Fruit fly (Drosophila melanogaster) whole organism, embryonic: ENCODE measurements around the gene CG14253.
A peak's percentile ranks its signal among the peaks of the same experiment; 100 is the strongest.

ENCODE experiments used
- Ada2b ChIP-seq: fragments of 200-800 bp; sonication (Bioruptor generic); IDR thresholded peaks from 2 replicates; pipeline ENCODE4 v1.3.6; 2022; ENCODE audit warnings: missing biosample characterization, missing genetic modification characterization
- CG10209 ChIP-seq: fragments of 200-800 bp; sonication (Bioruptor generic); optimal IDR thresholded peaks from 3 replicates; lab custom pipeline; 2017; ENCODE audit warnings: missing biosample characterization, mild to moderate bottlenecking, missing genetic modification characterization, missing genetic modification reagents
- CG10462 ChIP-seq: fragments of 200-800 bp; sonication (Bioruptor generic); optimal IDR thresholded peaks from 2 replicates; lab custom pipeline; 2016; ENCODE audit warnings: missing biosample characterization, missing genetic modification characterization
- CG12155 ChIP-seq: fragments of 200-800 bp; sonication (Bioruptor generic); optimal IDR thresholded peaks from 3 replicates; lab custom pipeline; 2016; ENCODE audit warnings: missing biosample characterization, missing genetic modification characterization
- CG12769 ChIP-seq: fragments of 200-800 bp; sonication (Bioruptor generic); optimal IDR thresholded peaks from 2 replicates; lab custom pipeline; 2019; ENCODE audit warnings: missing biosample characterization, mild to moderate bottlenecking, missing genetic modification characterization, moderate library complexity
- CG13296 ChIP-seq: fragments of 200-800 bp; sonication (Bioruptor generic); optimal IDR thresholded peaks from 3 replicates; lab custom pipeline; 2018; ENCODE audit warnings: missing biosample characterization, mild to moderate bottlenecking, missing genetic modification characterization
- CG14014 ChIP-seq: fragments of 200-800 bp; sonication (Bioruptor generic); IDR thresholded peaks from 2 replicates; pipeline ENCODE4 v1.3.6; 2022; ENCODE audit warnings: missing biosample characterization, missing genetic modification characterization
- CG31441 ChIP-seq: fragments of 200-800 bp; sonication (Bioruptor generic); IDR thresholded peaks from 2 replicates; pipeline ENCODE4 v1.3.6; 2022; ENCODE audit warnings: missing biosample characterization, missing genetic modification characterization
- CG32772 ChIP-seq: fragments of 200-800 bp; sonication (Bioruptor generic); IDR thresholded peaks from 2 replicates; pipeline ENCODE4 v1.3.6; 2022; ENCODE audit warnings: missing biosample characterization, missing genetic modification characterization
- CG3847 ChIP-seq: fragments of 200-800 bp; sonication (Bioruptor generic); IDR thresholded peaks from 2 replicates; pipeline ENCODE4 v1.3.6; 2022; ENCODE audit warnings: missing biosample characterization, missing genetic modification characterization
- CG6175 ChIP-seq: fragments of 200-800 bp; sonication (Bioruptor generic); IDR thresholded peaks from 3 replicates; pipeline ENCODE4 v1.3.6; 2022; ENCODE audit warnings: missing biosample characterization, missing genetic modification characterization
- CG7786 ChIP-seq: fragments of 200-800 bp; sonication (Bioruptor generic); optimal IDR thresholded peaks from 2 replicates; lab custom pipeline; 2016; ENCODE audit warnings: missing biosample characterization, missing genetic modification characterization
- CG8290 ChIP-seq, 3 experiments: fragments of 200-800 bp; sonication (Bioruptor generic); optimal IDR thresholded peaks; 2 replicates each; lab custom pipeline; 2016 to 2019; ENCODE audit warnings: missing biosample characterization in 3 of 3, missing genetic modification characterization in 3 of 3, mild to moderate bottlenecking in 2 of 3, moderate library complexity in 1 of 3
- Doc3 ChIP-seq: fragments of 200-800 bp; sonication (Bioruptor generic); IDR thresholded peaks from 3 replicates; pipeline ENCODE4 v1.3.6; 2022; ENCODE audit warnings: missing biosample characterization, missing genetic modification characterization; ENCODE audit not compliant: partially characterized antibody
- Eip74EF ChIP-seq, 2 experiments: fragments of 200-800 bp in 1 of 2; fragments of >200 bp in 1 of 2; sonication (Bioruptor generic) in 1 of 2; optimal IDR thresholded peaks; 2 replicates each; lab custom pipeline; 2017 to 2019; ENCODE audit warnings: missing biosample characterization in 2 of 2, missing genetic modification characterization in 2 of 2, mild to moderate bottlenecking in 1 of 2, moderate library complexity in 1 of 2
- Gug ChIP-seq: fragments of 200-800 bp; sonication (Bioruptor generic); IDR thresholded peaks from 4 replicates; pipeline ENCODE4 v1.3.6; 2022; ENCODE audit warnings: missing biosample characterization, missing genetic modification characterization
- HLH3B ChIP-seq: fragments of 200-800 bp; sonication (Bioruptor generic); IDR thresholded peaks from 2 replicates; pipeline ENCODE4 v1.3.6; 2022; ENCODE audit warnings: missing biosample characterization, missing genetic modification characterization
- HLHmδ ChIP-seq: fragments of 200-800 bp; sonication (Bioruptor generic); optimal IDR thresholded peaks from 2 replicates; lab custom pipeline; 2018; ENCODE audit warnings: missing biosample characterization, mild to moderate bottlenecking, missing genetic modification characterization, moderate library complexity
- Hey ChIP-seq: fragments of 200-800 bp; sonication (Bioruptor generic); optimal IDR thresholded peaks from 3 replicates; lab custom pipeline; 2018; ENCODE audit warnings: missing biosample characterization, mild to moderate bottlenecking, missing genetic modification characterization
- Hr78 ChIP-seq, 2 experiments: fragments of 200-800 bp in 1 of 2; fragments of >200 bp in 1 of 2; sonication (Bioruptor generic) in 1 of 2; optimal IDR thresholded peaks; 2 replicates each; lab custom pipeline; 2017 to 2019; ENCODE audit warnings: missing biosample characterization in 2 of 2, missing genetic modification characterization in 2 of 2, mild to moderate bottlenecking in 1 of 2, moderate library complexity in 1 of 2
- NFAT ChIP-seq: fragments of 200-800 bp; sonication (Bioruptor generic); IDR thresholded peaks from 2 replicates; pipeline ENCODE4 v1.3.6; 2022; ENCODE audit warnings: missing biosample characterization, missing genetic modification characterization
- Nf-YC ChIP-seq: fragments of 200-800 bp; optimal IDR thresholded peaks from 3 replicates; lab custom pipeline; 2019; ENCODE audit warnings: missing biosample characterization, mild to moderate bottlenecking, missing genetic modification characterization, moderate library complexity
- Opbp ChIP-seq: fragments of 200-800 bp; sonication (Bioruptor generic); IDR thresholded peaks from 3 replicates; pipeline ENCODE4 v1.3.6; 2022; ENCODE audit warnings: missing biosample characterization, missing genetic modification characterization; ENCODE audit not compliant: partially characterized antibody
- Ptx1 ChIP-seq: fragments of 200-800 bp; sonication (Bioruptor generic); IDR thresholded peaks from 2 replicates; pipeline ENCODE4 v1.3.6; 2022; ENCODE audit warnings: missing biosample characterization, missing genetic modification characterization
- Rfx ChIP-seq: fragments of 200-800 bp; sonication (Bioruptor generic); IDR thresholded peaks from 2 replicates; pipeline ENCODE4 v1.3.6; 2022; ENCODE audit warnings: missing biosample characterization, missing genetic modification characterization
- ara ChIP-seq: fragments of 200-800 bp; sonication (Bioruptor generic); IDR thresholded peaks from 2 replicates; pipeline ENCODE4 v1.3.6; 2022; ENCODE audit warnings: missing biosample characterization, missing genetic modification characterization
- chm ChIP-seq: fragments of 200-800 bp; sonication (Bioruptor generic); IDR thresholded peaks from 2 replicates; pipeline ENCODE4 v1.3.6; 2022; ENCODE audit warnings: missing biosample characterization, missing genetic modification characterization
- crc ChIP-seq: fragments of 200-800 bp; sonication (Bioruptor generic); optimal IDR thresholded peaks from 2 replicates; lab custom pipeline; 2016; ENCODE audit warnings: missing biosample characterization, missing genetic modification characterization
- croc ChIP-seq: fragments of 200-800 bp; sonication (Bioruptor generic); conservative IDR thresholded peaks from 3 replicates; pipeline ENCODE4 v1.3.6; 2022; ENCODE audit warnings: missing biosample characterization, missing genetic modification characterization
- cwo ChIP-seq: fragments of 200-800 bp; sonication (Bioruptor generic); optimal IDR thresholded peaks from 3 replicates; lab custom pipeline; 2017; ENCODE audit warnings: missing biosample characterization, missing genetic modification characterization, mild to moderate bottlenecking, moderate library complexity, missing genetic modification reagents
- dm ChIP-seq: fragments of 200-800 bp; sonication (Bioruptor generic); optimal IDR thresholded peaks from 3 replicates; lab custom pipeline; 2016; ENCODE audit warnings: missing biosample characterization, missing genetic modification characterization
- dysf ChIP-seq: fragments of 200-800 bp; sonication (Bioruptor generic); IDR thresholded peaks from 3 replicates; pipeline ENCODE4 v1.3.6; 2022; ENCODE audit warnings: missing biosample characterization, missing genetic modification characterization
- ems ChIP-seq: fragments of 200-800 bp; sonication (Bioruptor generic); optimal IDR thresholded peaks from 3 replicates; lab custom pipeline; 2016; ENCODE audit warnings: missing biosample characterization, missing genetic modification characterization
- en ChIP-seq: fragments of 200-800 bp; sonication (Bioruptor generic); optimal IDR thresholded peaks from 2 replicates; lab custom pipeline; 2016; ENCODE audit warnings: missing biosample characterization, missing genetic modification characterization
- grau ChIP-seq: fragments of 200-800 bp; optimal IDR thresholded peaks from 3 replicates; lab custom pipeline; 2019; ENCODE audit warnings: missing biosample characterization, mild to moderate bottlenecking, missing genetic modification characterization, moderate library complexity
- gsb ChIP-seq: fragments of 200-800 bp; sonication (Bioruptor generic); IDR thresholded peaks from 2 replicates; pipeline ENCODE4 v1.3.6; 2022; ENCODE audit warnings: missing biosample characterization, missing genetic modification characterization
- ham ChIP-seq: fragments of 200-800 bp; sonication (Bioruptor generic); IDR thresholded peaks from 2 replicates; pipeline ENCODE4 v1.3.6; 2022; ENCODE audit warnings: missing biosample characterization, missing genetic modification characterization
- hkb ChIP-seq, 2 experiments: fragments of 200-800 bp in 1 of 2; fragments of >200 bp in 1 of 2; sonication (Bioruptor generic) in 1 of 2; IDR thresholded peaks in 1 of 2; optimal IDR thresholded peaks in 1 of 2; 2 replicates each; pipeline versions ENCODE4 v1.3.6 to Lab custom; 2017 to 2022; ENCODE audit warnings: missing biosample characterization in 1 of 2, missing genetic modification characterization in 1 of 2
- ken ChIP-seq: fragments of 200-800 bp; sonication (Bioruptor generic); IDR thresholded peaks from 3 replicates; pipeline ENCODE4 v1.3.6; 2022; ENCODE audit warnings: missing biosample characterization, missing genetic modification characterization
- nmo ChIP-seq: fragments of 200-800 bp; sonication (Bioruptor generic); optimal IDR thresholded peaks from 2 replicates; lab custom pipeline; 2018; ENCODE audit warnings: missing biosample characterization, mild to moderate bottlenecking, missing genetic modification characterization, moderate library complexity
- peb ChIP-seq: fragments of 200-800 bp; sonication (Bioruptor generic); IDR thresholded peaks from 2 replicates; pipeline ENCODE4 v1.3.6; 2022; ENCODE audit warnings: missing biosample characterization, missing genetic modification characterization
- sd ChIP-seq: fragments of 200-800 bp; sonication (Bioruptor generic); optimal IDR thresholded peaks from 3 replicates; lab custom pipeline; 2018; ENCODE audit warnings: missing biosample characterization, mild to moderate bottlenecking, missing genetic modification characterization, moderate library complexity
- sens ChIP-seq: fragments of 200-800 bp; sonication (Bioruptor generic); peaks from one replicate; lab custom pipeline; 2016; ENCODE audit warnings: missing biosample characterization, missing genetic modification characterization
- seq ChIP-seq: fragments of 200-800 bp; sonication (Bioruptor generic); IDR thresholded peaks from 2 replicates; pipeline ENCODE4 v1.3.6; 2022; ENCODE audit warnings: missing biosample characterization, missing genetic modification characterization
- sim ChIP-seq: fragments of 200-800 bp; sonication (Bioruptor generic); IDR thresholded peaks from 2 replicates; pipeline ENCODE4 v1.3.6; 2022; ENCODE audit warnings: missing biosample characterization, missing genetic modification characterization
- tap ChIP-seq: fragments of 200-800 bp; optimal IDR thresholded peaks from 3 replicates; lab custom pipeline; 2019; ENCODE audit warnings: missing biosample characterization, mild to moderate bottlenecking, missing genetic modification characterization, moderate library complexity
- tio ChIP-seq: fragments of 200-800 bp; sonication (Bioruptor generic); optimal IDR thresholded peaks from 2 replicates; lab custom pipeline; 2017; ENCODE audit warnings: missing biosample characterization, missing genetic modification characterization, inconsistent platforms
- trem ChIP-seq: fragments of 200-800 bp; optimal IDR thresholded peaks from 3 replicates; lab custom pipeline; 2019; ENCODE audit warnings: missing biosample characterization, mild to moderate bottlenecking, missing genetic modification characterization, moderate library complexity

The CG14253 gene

DNA sequence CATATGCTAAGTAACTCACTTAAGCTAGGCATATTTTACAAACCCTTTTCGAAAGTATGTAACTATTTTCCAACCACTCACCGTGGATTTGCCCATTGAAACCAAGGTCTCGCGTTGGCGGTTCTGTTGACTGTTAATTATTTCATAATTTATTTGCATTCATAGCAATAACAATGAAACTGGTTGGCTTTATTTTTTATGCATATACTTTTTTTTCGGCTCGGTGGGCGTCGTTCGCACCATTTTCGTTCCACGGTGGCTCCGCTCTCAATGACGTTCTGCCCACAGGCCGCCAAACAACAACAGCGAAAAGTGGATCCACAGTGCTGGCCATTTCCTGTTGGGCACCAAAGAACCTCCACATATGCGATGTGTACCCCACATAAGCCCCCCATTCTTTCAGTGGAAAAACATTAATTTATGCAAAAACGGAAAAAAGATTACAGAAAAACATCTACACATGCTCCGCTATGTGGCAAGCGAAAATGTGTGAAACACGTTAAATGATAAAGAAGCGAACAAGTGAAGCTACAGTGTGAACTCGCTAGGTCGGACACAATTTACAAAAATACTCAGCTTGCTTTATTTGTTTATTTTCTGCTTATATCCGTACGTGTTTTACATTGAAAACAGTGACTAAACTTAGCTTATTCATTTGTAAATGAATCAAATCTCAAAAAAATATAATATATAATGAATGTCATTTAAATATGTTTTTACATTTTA is 10.6 kb upstream of the CG14253 start (continued):
- TF ChIP-seq grau (tag; lab: Kevin White, UChicago): peak; percentile 92
- TF ChIP-seq Hr78 (GFP tag; optimal IDR thresholded peaks at IDR 0.05; lab: Kevin White, UChicago): no peak
- no peak for TF ChIP-seq CG10462 (GFP tag; lab: Kevin White, UChicago)
- no peak for TF ChIP-seq croc (GFP tag; lab: Robert Waterston, UW)
- TF ChIP-seq ara (GFP tag; lab: Robert Waterston, UW): peak; percentile 68
- no peak for TF ChIP-seq dm (GFP tag; lab: Kevin White, UChicago)
- 0 out of 2 replicates have a peak, but pooled peaks have one; percentile 7 for TF ChIP-seq CG31441
- TF ChIP-seq nmo (GFP tag; lab: Kevin White, UChicago): peak; percentile 35
- no peak for TF ChIP-seq Hey (tag; lab: Kevin White, UChicago)
- TF ChIP-seq Rfx: peak; percentile 62
- TF ChIP-seq CG13296 (GFP tag; lab: Kevin White, UChicago): peak; percentile 32
- peak; percentile 43 for TF ChIP-seq gsb (GFP tag; lab: Robert Waterston, UW)
- TF ChIP-seq Opbp: no peak
- TF ChIP-seq CG3847: 0 out of 2 replicates have a peak, but pooled peaks have one; percentile 11
- TF ChIP-seq CG7786 (GFP tag; lab: Kevin White, UChicago): peak; percentile 13
- TF ChIP-seq CG14014: no peak
- TF ChIP-seq crc (GFP tag; lab: Kevin White, UChicago): no peak
- no peak for TF ChIP-seq hkb (optimal IDR thresholded peaks at IDR 0.05; lab: Kevin White, UChicago)
- peak; percentile 46 for TF ChIP-seq hkb (GFP tag; IDR thresholded peaks at IDR 0.05; lab: Robert Waterston, UW)
- peak; percentile 21 for TF ChIP-seq CG12155 (GFP tag; lab: Kevin White, UChicago)
- peak in 1 of 2 experiments; percentile 25 for TF ChIP-seq Eip74EF (GFP tag; optimal IDR thresholded peaks at IDR 0.05; lab: Kevin White, UChicago)
- peak; percentile 31 for TF ChIP-seq Nf-YC (tag; lab: Kevin White, UChicago)
- no peak for TF ChIP-seq sim (GFP tag; lab: Robert Waterston, UW)
- TF ChIP-seq trem (tag; lab: Kevin White, UChicago): no peak
- no peak for TF ChIP-seq HLHmδ (GFP tag; lab: Kevin White, UChicago)
- TF ChIP-seq CG10209: peak; percentile 17
- peak; percentile 29; the same call in 2 of the 4 replicates for TF ChIP-seq Gug (GFP tag; lab: Robert Waterston, UW)
- TF ChIP-seq cwo (GFP tag; lab: Kevin White, UChicago): no peak
- no peak for TF ChIP-seq CG32772
- peak; percentile 5 for TF ChIP-seq tio
- peak; percentile 79 for TF ChIP-seq sens (GFP tag; lab: Kevin White, UChicago)
- TF ChIP-seq HLH3B (GFP tag; lab: Robert Waterston, UW): peak; percentile 36; the same call in 1 of the 2 replicates
- peak; percentile 29 for TF ChIP-seq tap (tag; lab: Kevin White, UChicago)
- peak; percentile 53 for TF ChIP-seq Ptx1 (GFP tag; lab: Robert Waterston, UW)
- TF ChIP-seq Ada2b (GFP tag; lab: Robert Waterston, UW): peak; percentile 59; the same call in 1 of the 2 replicates
- peak; percentile 58; the same call in 1 of the 3 replicates for TF ChIP-seq CG6175
- no peak for TF ChIP-seq ham (GFP tag; lab: Robert Waterston, UW)
- peak; percentile 39; the same call in 2 of the 3 replicates for TF ChIP-seq dysf
- no peak for TF ChIP-seq en (GFP tag; lab: Kevin White, UChicago)
- TF ChIP-seq sd (tag; lab: Kevin White, UChicago): peak; percentile 3
- TF ChIP-seq peb (GFP tag; lab: Robert Waterston, UW): 0 out of 2 replicates have a peak, but pooled peaks have one; percentile 14
- peak; percentile 51; the same call in 1 of the 2 replicates for TF ChIP-seq chm
- TF ChIP-seq Doc3: no peak
- TF ChIP-seq CG12769: peak; percentile 28
- peak; percentile 47; the same call in 1 of the 2 replicates for TF ChIP-seq NFAT (GFP tag; lab: Robert Waterston, UW)
- TF ChIP-seq ems (GFP tag; lab: Kevin White, UChicago): no peak
- peak; percentile 47; the same call in 1 of the 3 replicates for TF ChIP-seq ken
- no peak for TF ChIP-seq CG8290 (GFP tag; optimal IDR thresholded peaks at IDR 0.05; lab: Kevin White, UChicago)
- TF ChIP-seq CG8290 (tag; optimal IDR thresholded peaks at IDR 0.05; lab: Kevin White, UChicago): no peak
- TF ChIP-seq seq (GFP tag; lab: Robert Waterston, UW): 0 out of 2 replicates have a peak, but pooled peaks have one; percentile 25
